Worm (Caenorhabditis elegans): Measurements from ENCODE around the gene grl-14.

DNA sequence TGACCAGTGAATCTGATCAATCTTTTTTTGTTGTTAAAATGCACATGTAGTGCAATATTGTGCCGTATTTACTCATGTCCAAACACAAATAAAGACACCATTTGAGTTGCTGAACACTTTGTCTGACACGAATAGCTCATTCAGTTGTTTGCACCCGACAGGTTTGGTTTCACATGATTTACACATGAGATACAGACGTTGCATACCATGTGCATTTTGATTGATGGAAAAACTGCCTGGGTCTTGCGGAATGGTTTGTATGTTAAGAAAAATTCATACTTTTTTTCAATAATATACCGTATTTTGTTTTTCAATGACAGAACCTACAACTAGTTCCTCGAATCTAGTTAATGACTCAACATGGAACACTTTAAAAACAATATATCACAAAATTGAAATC, 45.8 kb downstream of the grl-14 start:
- no peak for TF ChIP-seq ceh-82 (tag; optimal IDR thresholded peaks at IDR 0.05)
- no peak for TF ChIP-seq nhr-11 (tag; optimal IDR thresholded peaks at IDR 0.05)
- TF ChIP-seq fkh-10 (GFP tag; optimal IDR thresholded peaks at IDR 0.05) = no peak
- TF ChIP-seq nhr-23 (tag; optimal IDR thresholded peaks at IDR 0.05) = no peak
- no peak for TF ChIP-seq lin-15B (tag; optimal IDR thresholded peaks at IDR 0.05)
- TF ChIP-seq elt-3 (tag; optimal IDR thresholded peaks at IDR 0.05) = no peak
- no peak for TF ChIP-seq zag-1 (tag; optimal IDR thresholded peaks at IDR 0.05)
- TF ChIP-seq ceh-9 (tag; optimal IDR thresholded peaks at IDR 0.05) = no peak
- TF ChIP-seq nfya-1 (tag; optimal IDR thresholded peaks at IDR 0.05; ENCODE audit: insufficient read depth) = no peak
- no peak for TF ChIP-seq hmg-11 (tag; optimal IDR thresholded peaks at IDR 0.05)
- TF ChIP-seq nhr-77 (tag; optimal IDR thresholded peaks at IDR 0.05) = no peak
- TF ChIP-seq snpc-4 (tag; optimal IDR thresholded peaks at IDR 0.05) = no peak
- no peak for TF ChIP-seq ama-1 (optimal IDR thresholded peaks at IDR 0.05)
